Fruit fly (Drosophila melanogaster) whole organism, embryonic: Measurements from ENCODE around the gene PNPase.

Experiments
- CG13424 ChIP-seq: fragments of 200-800 bp; sonication (Bioruptor generic); optimal IDR thresholded peaks from 2 replicates; lab custom pipeline; 2019; ENCODE audit warnings: missing biosample characterization, mild to moderate bottlenecking, missing genetic modification characterization, moderate library complexity
- CG7357 ChIP-seq: fragments of 200-800 bp; sonication (Bioruptor generic); IDR thresholded peaks from 3 replicates; pipeline ENCODE4 v1.3.6; 2022; ENCODE audit warnings: missing biosample characterization, missing genetic modification characterization
- pros ChIP-seq: fragments of 200-800 bp; sonication (Bioruptor generic); optimal IDR thresholded peaks from 3 replicates; lab custom pipeline; 2019; ENCODE audit warnings: missing biosample characterization, mild to moderate bottlenecking, missing genetic modification characterization, moderate library complexity

DNA sequence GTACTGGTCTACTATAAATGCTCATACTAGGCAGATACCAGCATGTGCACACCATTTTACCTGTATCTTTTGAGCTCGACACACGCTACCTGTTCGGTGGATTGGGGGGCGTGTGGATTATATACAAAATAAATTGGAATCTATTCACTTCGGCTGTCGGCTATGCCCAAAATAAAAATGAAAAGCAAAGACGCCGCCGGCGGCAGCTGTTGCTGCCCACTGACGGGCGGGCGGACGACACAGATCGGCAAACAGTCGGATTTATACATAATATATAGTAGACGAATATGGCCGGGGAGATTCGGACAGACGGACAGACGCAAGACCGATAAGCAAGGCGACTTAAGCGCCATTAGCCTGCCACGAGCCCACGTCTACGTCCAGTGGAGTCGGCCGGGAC is 33.6 kb upstream of the PNPase start:
- TF ChIP-seq CG13424 (tag; lab: Kevin White, UChicago) (no peak), CG7357 (GFP tag; lab: Robert Waterston, UW) (no peak), pros (GFP tag; lab: Kevin White, UChicago) (no peak)
